Fruit fly (Drosophila melanogaster): Measurements from ENCODE around the gene Rac1.

The Rac1 gene

dm6 chr3L:1335428-1335764, 32.9 kb upstream of the Rac1 start:
- peak; percentile 28 to 44 for TF ChIP-seq dpn (GFP tag; optimal IDR thresholded peaks at IDR 0.05)
- TF ChIP-seq CG1832 (GFP tag; optimal IDR thresholded peaks at IDR 0.05), result no peak
- TF ChIP-seq CG17829 (tag; optimal IDR thresholded peaks at IDR 0.05), result peak; percentile 2
- TF ChIP-seq eyg (GFP tag; optimal IDR thresholded peaks at IDR 0.05), result no peak
- peak; percentile 54; the same call in 1 of the 2 replicates for TF ChIP-seq ranshi (GFP tag; IDR thresholded peaks at IDR 0.05)
- 0 out of 3 replicates have a peak, but pooled peaks have one; percentile 33 for TF ChIP-seq CG11695 (GFP tag; IDR thresholded peaks at IDR 0.05)
- peak; percentile 40 for TF ChIP-seq Meics (GFP tag; optimal IDR thresholded peaks at IDR 0.05)
- TF ChIP-seq gem (tag; optimal IDR thresholded peaks at IDR 0.05), result peak; percentile 53
- peak; percentile 29 for TF ChIP-seq CG17385 (GFP tag; optimal IDR thresholded peaks at IDR 0.05)
- peak; percentile 43 for TF ChIP-seq lbe (GFP tag; optimal IDR thresholded peaks at IDR 0.05)
- TF ChIP-seq esg (GFP tag; conservative IDR thresholded peaks at IDR 0.05), result peak; percentile 32; the same call in 1 of the 2 replicates
- peak; percentile 55 for TF ChIP-seq H2.0 (GFP tag; IDR thresholded peaks at IDR 0.05)
- peak; percentile 63 for TF ChIP-seq CG15479 (GFP tag; optimal IDR thresholded peaks at IDR 0.05)
- peak; percentile 35 for TF ChIP-seq CG5245 (GFP tag; optimal IDR thresholded peaks at IDR 0.05)
- peak; percentile 65 for TF ChIP-seq Ptx1 (GFP tag; IDR thresholded peaks at IDR 0.05)
- peak; percentile 64 for TF ChIP-seq her (GFP tag; optimal IDR thresholded peaks at IDR 0.05)
- TF ChIP-seq CG6654 (GFP tag; optimal IDR thresholded peaks at IDR 0.05), result no peak
- TF ChIP-seq lab (GFP tag; optimal IDR thresholded peaks at IDR 0.05), result peak; percentile 81
- TF ChIP-seq B-H1 (GFP tag; IDR thresholded peaks at IDR 0.05), result peak; percentile 55; the same call in 1 of the 3 replicates
- peak; percentile 49 for TF ChIP-seq Atf-2 (GFP tag; optimal IDR thresholded peaks at IDR 0.05)
- 0 out of 3 replicates have a peak, but pooled peaks have one; percentile 25 for TF ChIP-seq CG11093 (GFP tag; IDR thresholded peaks at IDR 0.05)
- TF ChIP-seq CG2875 (GFP tag; optimal IDR thresholded peaks at IDR 0.05), result no peak
- TF ChIP-seq CG12219 (GFP tag; optimal IDR thresholded peaks at IDR 0.05), result no peak
- TF ChIP-seq Hmr (GFP tag; optimal IDR thresholded peaks at IDR 0.05), result peak; percentile 67
- no peak for TF ChIP-seq Neu2 (GFP tag; optimal IDR thresholded peaks at IDR 0.05; ENCODE audit: borderline replicate concordance)
- TF ChIP-seq az2 (GFP tag; optimal IDR thresholded peaks at IDR 0.05), result peak; percentile 29
- no peak for TF ChIP-seq CG10321 (GFP tag; IDR thresholded peaks at IDR 0.05)
- peak; percentile 77 for TF ChIP-seq CG9932 (GFP tag; IDR thresholded peaks at IDR 0.05)
- peak; percentile 39 for TF ChIP-seq CG17359 (tag; optimal IDR thresholded peaks at IDR 0.05)
- TF ChIP-seq CG8765 (GFP tag; IDR thresholded peaks at IDR 0.05), result 0 out of 2 replicates have a peak, but pooled peaks have one; percentile 10
- TF ChIP-seq CG18599 (GFP tag; optimal IDR thresholded peaks at IDR 0.05), result peak; percentile 68
- peak; percentile 54 for TF ChIP-seq CG9727 (GFP tag; optimal IDR thresholded peaks at IDR 0.05)
- peak; percentile 37; the same call in 1 of the 2 replicates for TF ChIP-seq E2f2 (GFP tag; IDR thresholded peaks at IDR 0.05)
- TF ChIP-seq NFAT (GFP tag; IDR thresholded peaks at IDR 0.05), result peak; percentile 68
- peak; percentile 29 for TF ChIP-seq CG30403 (GFP tag; optimal IDR thresholded peaks at IDR 0.05)
- TF ChIP-seq Rx (GFP tag; IDR thresholded peaks at IDR 0.05), result peak; percentile 61; the same call in 1 of the 2 replicates
- TF ChIP-seq fd64A (GFP tag; optimal IDR thresholded peaks at IDR 0.05), result no peak
- peak; percentile 25 to 100 for TF ChIP-seq Pdp1 (GFP tag; optimal IDR thresholded peaks at IDR 0.05)
- TF ChIP-seq Nf-YA (GFP tag; IDR thresholded peaks at IDR 0.05), result no peak
- peak; percentile 19 for TF ChIP-seq Sox102F (GFP tag; optimal IDR thresholded peaks at IDR 0.05)
- TF ChIP-seq ato (GFP tag; IDR thresholded peaks at IDR 0.05; ENCODE audit: partially characterized antibody), result no peak
- peak; percentile 75 to 91 for TF ChIP-seq Trl (optimal IDR thresholded peaks at IDR 0.05)
- TF ChIP-seq Trl (GFP tag; optimal IDR thresholded peaks at IDR 0.05), result peak; percentile 57
- 0 out of 2 replicates have a peak, but pooled peaks have one; percentile 9 for TF ChIP-seq wdn (GFP tag; IDR thresholded peaks at IDR 0.05)
- no peak for TF ChIP-seq prd (optimal IDR thresholded peaks at IDR 0.05)
- peak; percentile 69 for TF ChIP-seq prd (GFP tag; IDR thresholded peaks at IDR 0.05)
- TF ChIP-seq cwo (GFP tag; optimal IDR thresholded peaks at IDR 0.05), result peak; percentile 25
- TF ChIP-seq CG10267 (tag; optimal IDR thresholded peaks at IDR 0.05), result peak; percentile 4
- no peak for TF ChIP-seq Abd-B (GFP tag; optimal IDR thresholded peaks at IDR 0.05)
- TF ChIP-seq Drgx (GFP tag; IDR thresholded peaks at IDR 0.05), result peak; percentile 90
- peak; percentile 37; the same call in 1 of the 2 replicates for TF ChIP-seq CG11085 (GFP tag; IDR thresholded peaks at IDR 0.05)

Data from whole organism, embryonic.